Fruit fly (Drosophila melanogaster) whole organism, embryonic: ENCODE data around the gene CG34293.

ENCODE experiments used
- ATbp ChIP-seq: fragments of 200-800 bp; sonication (Bioruptor generic); optimal IDR thresholded peaks from 2 replicates; lab custom pipeline; 2017; ENCODE audit warnings: missing biosample characterization, mild to moderate bottlenecking, missing genetic modification characterization, missing genetic modification reagents
- CG10431 ChIP-seq: fragments of 200-800 bp; sonication (Bioruptor generic); optimal IDR thresholded peaks from 3 replicates; lab custom pipeline; 2018; ENCODE audit warnings: missing biosample characterization, mild to moderate bottlenecking, missing genetic modification characterization
- CG11456 ChIP-seq: fragments of 200-800 bp; sonication (Bioruptor generic); IDR thresholded peaks from 3 replicates; pipeline ENCODE4 v1.3.6; 2022; ENCODE audit warnings: missing biosample characterization, missing genetic modification characterization
- CG12299 ChIP-seq: fragments of 200-800 bp; sonication (Bioruptor generic); optimal IDR thresholded peaks from 2 replicates; lab custom pipeline; 2018; ENCODE audit warnings: missing biosample characterization, mild to moderate bottlenecking, missing genetic modification characterization
- CG14441 ChIP-seq: fragments of 200-800 bp; sonication (Bioruptor generic); IDR thresholded peaks from 2 replicates; pipeline ENCODE4 v1.3.6; 2022; ENCODE audit warnings: missing biosample characterization, missing genetic modification characterization
- CG17328 ChIP-seq: fragments of 200-800 bp; sonication (Bioruptor generic); IDR thresholded peaks from 2 replicates; pipeline ENCODE4 v1.3.6; 2022; ENCODE audit warnings: missing biosample characterization, missing genetic modification characterization
- CG1832 ChIP-seq: fragments of 200-800 bp; sonication (Bioruptor generic); optimal IDR thresholded peaks from 2 replicates; lab custom pipeline; 2017; ENCODE audit warnings: missing biosample characterization, mild to moderate bottlenecking, missing genetic modification characterization, inconsistent platforms
- CG2129 ChIP-seq: fragments of 200-800 bp; sonication (Bioruptor generic); IDR thresholded peaks from 2 replicates; pipeline ENCODE4 v1.3.6; 2022; ENCODE audit warnings: missing biosample characterization, missing genetic modification characterization; ENCODE audit not compliant: partially characterized antibody
- CG32532 ChIP-seq: fragments of 200-800 bp; sonication (Bioruptor generic); IDR thresholded peaks from 2 replicates; pipeline ENCODE4 v1.3.6; 2022; ENCODE audit warnings: missing biosample characterization, missing genetic modification characterization
- CG32767 ChIP-seq: fragments of 200-800 bp; sonication (Bioruptor generic); IDR thresholded peaks from 2 replicates; pipeline ENCODE4 v1.3.6; 2022; ENCODE audit warnings: missing biosample characterization, missing genetic modification characterization
- CG32772 ChIP-seq: fragments of 200-800 bp; sonication (Bioruptor generic); IDR thresholded peaks from 2 replicates; pipeline ENCODE4 v1.3.6; 2022; ENCODE audit warnings: missing biosample characterization, missing genetic modification characterization
- CG3281 ChIP-seq: fragments of 200-800 bp; sonication (Bioruptor generic); optimal IDR thresholded peaks from 3 replicates; lab custom pipeline; 2017; ENCODE audit warnings: missing biosample characterization, mild to moderate bottlenecking, missing genetic modification characterization
- CG6254 ChIP-seq: fragments of 200-800 bp; sonication (Bioruptor generic); optimal IDR thresholded peaks from 3 replicates; lab custom pipeline; 2017; ENCODE audit warnings: mild to moderate bottlenecking, missing biosample characterization, missing genetic modification reagents, missing genetic modification characterization
- CG6689 ChIP-seq: fragments of 200-800 bp; sonication (Bioruptor generic); IDR thresholded peaks from 2 replicates; pipeline ENCODE4 v1.3.6; 2022; ENCODE audit warnings: missing biosample characterization, missing genetic modification characterization
- CG7839 ChIP-seq: fragments of 200-800 bp; sonication (Bioruptor generic); optimal IDR thresholded peaks from 3 replicates; lab custom pipeline; 2018; ENCODE audit warnings: missing biosample characterization, mild to moderate bottlenecking, missing genetic modification characterization, moderate library complexity
- CG8281 ChIP-seq: fragments of 200-800 bp; sonication (Bioruptor generic); optimal IDR thresholded peaks from 2 replicates; lab custom pipeline; 2018; ENCODE audit warnings: missing biosample characterization, mild to moderate bottlenecking, missing genetic modification characterization, moderate library complexity
- CG8359 ChIP-seq: fragments of 200-800 bp; sonication (Bioruptor generic); optimal IDR thresholded peaks from 2 replicates; lab custom pipeline; 2017; ENCODE audit warnings: missing biosample characterization, mild to moderate bottlenecking, missing genetic modification characterization, borderline replicate concordance
- CG8388 ChIP-seq: fragments of 200-800 bp; sonication (Bioruptor generic); optimal IDR thresholded peaks from 2 replicates; lab custom pipeline; 2019; ENCODE audit warnings: missing biosample characterization, mild to moderate bottlenecking, missing genetic modification characterization, moderate library complexity
- CHES-1-like ChIP-seq: fragments of 200-800 bp; sonication (Bioruptor generic); optimal IDR thresholded peaks from 2 replicates; lab custom pipeline; 2016; ENCODE audit warnings: missing biosample characterization, missing genetic modification characterization
- D ChIP-seq, 2 experiments: fragments of 200-800 bp in 1 of 2; fragments of >200 bp in 1 of 2; sonication (Bioruptor generic) in 1 of 2; optimal IDR thresholded peaks; 2 replicates in 1 of 2; 3 replicates in 1 of 2; lab custom pipeline; 2017; ENCODE audit warnings: mild to moderate bottlenecking in 1 of 2, missing biosample characterization in 1 of 2, missing genetic modification characterization in 1 of 2, missing genetic modification reagents in 1 of 2
- Dp ChIP-seq: fragments of 200-800 bp; sonication (Bioruptor generic); optimal IDR thresholded peaks from 2 replicates; lab custom pipeline; 2018; ENCODE audit warnings: missing biosample characterization, mild to moderate bottlenecking, missing genetic modification characterization, moderate library complexity
- E2f1 ChIP-seq: fragments of 200-800 bp; sonication (Bioruptor generic); IDR thresholded peaks from 2 replicates; pipeline ENCODE4 v1.3.6; 2022; ENCODE audit warnings: missing biosample characterization, missing genetic modification characterization
- H15 ChIP-seq: fragments of 200-800 bp; sonication (Bioruptor generic); IDR thresholded peaks from 3 replicates; pipeline ENCODE4 v1.3.6; 2022; ENCODE audit warnings: missing biosample characterization, missing genetic modification characterization
- HLH3B ChIP-seq: fragments of 200-800 bp; sonication (Bioruptor generic); IDR thresholded peaks from 2 replicates; pipeline ENCODE4 v1.3.6; 2022; ENCODE audit warnings: missing biosample characterization, missing genetic modification characterization
- Hand ChIP-seq: fragments of 200-800 bp; sonication (Bioruptor generic); optimal IDR thresholded peaks from 2 replicates; lab custom pipeline; 2017; ENCODE audit warnings: mild to moderate bottlenecking, missing biosample characterization, missing genetic modification reagents, missing genetic modification characterization
- Tbp ChIP-seq: fragments of >200 bp; optimal IDR thresholded peaks from 2 replicates; lab custom pipeline; 2018; ENCODE audit warnings: missing biosample characterization, missing genetic modification characterization
- ab ChIP-seq: fragments of 200-800 bp; sonication (Bioruptor generic); optimal IDR thresholded peaks from 2 replicates; lab custom pipeline; 2016; ENCODE audit warnings: missing biosample characterization, missing genetic modification characterization
- bsh ChIP-seq, 2 experiments: fragments of 200-800 bp; sonication (Bioruptor generic); optimal IDR thresholded peaks; 2 replicates each; lab custom pipeline; 2017 to 2018; ENCODE audit warnings: mild to moderate bottlenecking in 2 of 2, missing biosample characterization in 2 of 2, missing genetic modification characterization in 2 of 2, moderate library complexity in 1 of 2
- cato ChIP-seq: fragments of 200-800 bp; sonication (Bioruptor generic); optimal IDR thresholded peaks from 2 replicates; lab custom pipeline; 2016; ENCODE audit warnings: missing biosample characterization, missing genetic modification characterization, borderline replicate concordance
- dan ChIP-seq: fragments of 200-800 bp; sonication (Bioruptor generic); IDR thresholded peaks from 2 replicates; pipeline ENCODE4 v1.3.6; 2022; ENCODE audit warnings: missing biosample characterization, missing genetic modification characterization
- dati ChIP-seq: fragments of 200-800 bp; sonication (Bioruptor generic); IDR thresholded peaks from 2 replicates; pipeline ENCODE4 v1.3.6; 2022; ENCODE audit warnings: missing biosample characterization, missing genetic modification characterization
- dimm ChIP-seq: fragments of 200-800 bp; sonication (Bioruptor generic); IDR thresholded peaks from 2 replicates; pipeline ENCODE4 v1.3.6; 2022; ENCODE audit warnings: missing biosample characterization, missing genetic modification characterization
- gcm2 ChIP-seq: fragments of 200-800 bp; sonication (Bioruptor generic); optimal IDR thresholded peaks from 2 replicates; lab custom pipeline; 2016; ENCODE audit warnings: missing biosample characterization, missing genetic modification characterization
- gsb-n ChIP-seq: fragments of 200-800 bp; sonication (Bioruptor generic); optimal IDR thresholded peaks from 3 replicates; lab custom pipeline; 2018; ENCODE audit warnings: missing biosample characterization, mild to moderate bottlenecking, missing genetic modification characterization
- hkb ChIP-seq, 2 experiments: fragments of 200-800 bp in 1 of 2; fragments of >200 bp in 1 of 2; sonication (Bioruptor generic) in 1 of 2; IDR thresholded peaks in 1 of 2; optimal IDR thresholded peaks in 1 of 2; 2 replicates each; pipeline versions ENCODE4 v1.3.6 to Lab custom; 2017 to 2022; ENCODE audit warnings: missing biosample characterization in 1 of 2, missing genetic modification characterization in 1 of 2
- insv ChIP-seq, 2 experiments: fragments of 200-800 bp; sonication (Bioruptor generic); optimal IDR thresholded peaks; 3 replicates each; lab custom pipeline; 2016 to 2018; ENCODE audit warnings: missing biosample characterization in 2 of 2, missing genetic modification characterization in 2 of 2
- jigr1 ChIP-seq: fragments of 200-800 bp; sonication (Bioruptor generic); IDR thresholded peaks from 3 replicates; pipeline ENCODE4 v1.3.6; 2022; ENCODE audit warnings: missing biosample characterization, missing genetic modification characterization
- lab ChIP-seq: fragments of 200-800 bp; sonication (Bioruptor generic); optimal IDR thresholded peaks from 3 replicates; lab custom pipeline; 2017; ENCODE audit warnings: missing biosample characterization, missing genetic modification characterization, mild to moderate bottlenecking, moderate library complexity, missing genetic modification reagents
- lbe ChIP-seq: fragments of 200-800 bp; sonication (Bioruptor generic); optimal IDR thresholded peaks from 2 replicates; lab custom pipeline; 2016; ENCODE audit warnings: missing biosample characterization, mild to moderate bottlenecking, missing genetic modification characterization
- lmd ChIP-seq: fragments of 200-800 bp; sonication (Bioruptor generic); IDR thresholded peaks from 2 replicates; pipeline ENCODE4 v1.3.6; 2022; ENCODE audit warnings: missing biosample characterization, missing genetic modification characterization
- mld ChIP-seq: fragments of 200-800 bp; sonication (Bioruptor generic); IDR thresholded peaks from 3 replicates; pipeline ENCODE4 v1.3.6; 2022; ENCODE audit warnings: missing biosample characterization, missing genetic modification characterization; ENCODE audit not compliant: partially characterized antibody
- nerfin-2 ChIP-seq: fragments of 200-800 bp; sonication (Bioruptor generic); IDR thresholded peaks from 2 replicates; pipeline ENCODE4 v1.3.6; 2022; ENCODE audit warnings: missing biosample characterization, missing genetic modification characterization; ENCODE audit not compliant: partially characterized antibody
- peb ChIP-seq: fragments of 200-800 bp; sonication (Bioruptor generic); IDR thresholded peaks from 2 replicates; pipeline ENCODE4 v1.3.6; 2022; ENCODE audit warnings: missing biosample characterization, missing genetic modification characterization
- pho ChIP-seq: fragments of 200-800 bp; sonication (Bioruptor generic); optimal IDR thresholded peaks from 2 replicates; lab custom pipeline; 2016; ENCODE audit warnings: missing biosample characterization, missing genetic modification characterization
- salm ChIP-seq: fragments of 200-800 bp; sonication (Bioruptor generic); optimal IDR thresholded peaks from 2 replicates; lab custom pipeline; 2018; ENCODE audit warnings: missing biosample characterization, mild to moderate bottlenecking, missing genetic modification characterization
- trem ChIP-seq: fragments of 200-800 bp; optimal IDR thresholded peaks from 3 replicates; lab custom pipeline; 2019; ENCODE audit warnings: missing biosample characterization, mild to moderate bottlenecking, missing genetic modification characterization, moderate library complexity
- trh ChIP-seq: fragments of 200-800 bp; sonication (Bioruptor generic); optimal IDR thresholded peaks from 2 replicates; lab custom pipeline; 2016; ENCODE audit warnings: missing biosample characterization, missing genetic modification characterization
- vfl ChIP-seq: fragments of 200-800 bp; sonication (Bioruptor generic); optimal IDR thresholded peaks from 2 replicates; lab custom pipeline; 2016; ENCODE audit warnings: missing biosample characterization, missing genetic modification characterization

Gene CG34293

dm6 chr3R:27204694-27205414, 39.5 kb upstream of the CG34293 start (continued):
- TF ChIP-seq trh (GFP tag; lab: Kevin White, UChicago), result no peak
- TF ChIP-seq Dp (GFP tag; lab: Kevin White, UChicago), result no peak
- TF ChIP-seq CG32767, result no peak
- no peak for TF ChIP-seq CG10431
- no peak for TF ChIP-seq Hand (GFP tag; lab: Kevin White, UChicago)
- TF ChIP-seq ATbp, result no peak
- peak; percentile 3 for TF ChIP-seq lbe (GFP tag; lab: Kevin White, UChicago)
- 0 out of 2 replicates have a peak, but pooled peaks have one; percentile 11 for TF ChIP-seq CG32772 (GFP tag; lab: Robert Waterston, UW)
- TF ChIP-seq CG14441, result no peak
- peak; percentile 28 for TF ChIP-seq gsb-n
- TF ChIP-seq CG8359 (GFP tag; lab: Kevin White, UChicago), result no peak
- no peak for TF ChIP-seq jigr1 (GFP tag; lab: Robert Waterston, UW)
- peak; percentile 41; the same call in 1 of the 3 replicates for TF ChIP-seq H15
- peak; percentile 31 for TF ChIP-seq trem (tag; lab: Kevin White, UChicago)
- no peak for TF ChIP-seq peb (GFP tag; lab: Robert Waterston, UW)
- no peak for TF ChIP-seq dan (GFP tag; lab: Robert Waterston, UW)
- no peak for TF ChIP-seq CG8388
- TF ChIP-seq D (optimal IDR thresholded peaks at IDR 0.05; lab: Kevin White, UChicago), result no peak
- TF ChIP-seq D (GFP tag; optimal IDR thresholded peaks at IDR 0.05; lab: Kevin White, UChicago), result peak; percentile 35
- no peak for TF ChIP-seq CG8281 (tag; lab: Kevin White, UChicago)
- TF ChIP-seq CG32532 (GFP tag; lab: Robert Waterston, UW), result no peak
- TF ChIP-seq E2f1 (GFP tag; lab: Robert Waterston, UW), result no peak
- TF ChIP-seq gcm2 (GFP tag; lab: Kevin White, UChicago), result no peak
- TF ChIP-seq salm (tag; lab: Kevin White, UChicago), result no peak
- no peak for TF ChIP-seq insv (GFP tag; optimal IDR thresholded peaks at IDR 0.05; lab: Kevin White, UChicago)
- TF ChIP-seq cato (GFP tag; lab: Kevin White, UChicago), result no peak
- peak; percentile 97 for TF ChIP-seq hkb (optimal IDR thresholded peaks at IDR 0.05; lab: Kevin White, UChicago)
- TF ChIP-seq hkb (GFP tag; IDR thresholded peaks at IDR 0.05; lab: Robert Waterston, UW), result no peak
- peak; percentile 19 for TF ChIP-seq CG7839 (tag; lab: Kevin White, UChicago)
- TF ChIP-seq CG3281 (GFP tag; lab: Kevin White, UChicago), result no peak
- TF ChIP-seq CG2129 (GFP tag; lab: Robert Waterston, UW), result no peak
- TF ChIP-seq Tbp (GFP tag; lab: Kevin White, UChicago), result no peak
- TF ChIP-seq dati (GFP tag; lab: Robert Waterston, UW), result no peak
- no peak for TF ChIP-seq dimm
- TF ChIP-seq CG1832 (GFP tag; lab: Kevin White, UChicago), result no peak
- TF ChIP-seq vfl (GFP tag; lab: Kevin White, UChicago), result no peak
- TF ChIP-seq CG11456 (GFP tag; lab: Robert Waterston, UW), result no peak
- peak in 1 of 2 experiments; percentile 31 for TF ChIP-seq bsh (GFP tag; optimal IDR thresholded peaks at IDR 0.05; lab: Kevin White, UChicago)
- TF ChIP-seq CHES-1-like (GFP tag; lab: Kevin White, UChicago), result no peak
- TF ChIP-seq CG6254 (GFP tag; lab: Kevin White, UChicago), result peak; percentile 41
- TF ChIP-seq nerfin-2, result no peak
- TF ChIP-seq CG12299 (tag; lab: Kevin White, UChicago), result no peak
- peak; percentile 9 for TF ChIP-seq lab (GFP tag; lab: Kevin White, UChicago)
- TF ChIP-seq ab (GFP tag; lab: Kevin White, UChicago), result no peak
- no peak for TF ChIP-seq CG17328 (GFP tag; lab: Robert Waterston, UW)
- TF ChIP-seq lmd (GFP tag; lab: Robert Waterston, UW), result 0 out of 2 replicates have a peak, but pooled peaks have one; percentile 20
- 0 out of 2 replicates have a peak, but pooled peaks have one; percentile 33 for TF ChIP-seq CG6689 (GFP tag; lab: Robert Waterston, UW)
- no peak for TF ChIP-seq pho (GFP tag; lab: Kevin White, UChicago)
- TF ChIP-seq HLH3B, result no peak
- no peak for TF ChIP-seq mld (GFP tag; lab: Robert Waterston, UW)
